Worm (Caenorhabditis elegans): ENCODE results near the gene C55A6.12.

The C55A6.12 gene

ce11 chrV:11521448-11521847 is 18.5 kb upstream of the C55A6.12 start, which contains the start of gene pafo-1 (continued):
- TF ChIP-seq ztf-3 (GFP tag; optimal IDR thresholded peaks at IDR 0.05) (no peak), die-1 (tag; optimal IDR thresholded peaks at IDR 0.05) (no peak), ceh-79 (tag; optimal IDR thresholded peaks at IDR 0.05) (no peak), repo-1 (tag; optimal IDR thresholded peaks at IDR 0.05) (peak; percentile 85), F55B11.4 (tag; optimal IDR thresholded peaks at IDR 0.05; ENCODE audit: borderline replicate concordance, insufficient read depth) (no peak), ceh-100 (GFP tag; IDR thresholded peaks at IDR 0.05) (peak; percentile 84), madf-8 (GFP tag; conservative IDR thresholded peaks at IDR 0.05) (peak; percentile 61), dpl-1 (GFP tag; optimal IDR thresholded peaks at IDR 0.05) (peak; percentile 95), ztf-22 (GFP tag; optimal IDR thresholded peaks at IDR 0.05) (no peak), nhr-27 (tag; optimal IDR thresholded peaks at IDR 0.05) (no peak), xnd-1 (tag; optimal IDR thresholded peaks at IDR 0.05) (peak; percentile 65), hsf-1 (GFP tag; IDR thresholded peaks at IDR 0.05) (no peak), efl-1 (GFP tag; optimal IDR thresholded peaks at IDR 0.05) (peak; percentile 90), mes-4 (tag; optimal IDR thresholded peaks at IDR 0.05) (no peak), attf-6 (GFP tag; IDR thresholded peaks at IDR 0.05) (peak; percentile 54; the same call in 1 of the 2 replicates), nhr-179 (tag; optimal IDR thresholded peaks at IDR 0.05) (no peak), rec-8 (tag; optimal IDR thresholded peaks at IDR 0.05) (no peak), F52B5.7 (tag; optimal IDR thresholded peaks at IDR 0.05) (no peak), F49E8.2 (tag; optimal IDR thresholded peaks at IDR 0.05; ENCODE audit: insufficient read depth) (no peak), Y53G8AR.9 (GFP tag; conservative IDR thresholded peaks at IDR 0.05) (peak; percentile 91), B0035.1 (tag; optimal IDR thresholded peaks at IDR 0.05) (peak; percentile 35), nfya-1 (tag; optimal IDR thresholded peaks at IDR 0.05; ENCODE audit: borderline replicate concordance, insufficient read depth) (no peak), snpc-1.3 (tag; optimal IDR thresholded peaks at IDR 0.05; ENCODE audit: insufficient read depth) (peak; percentile 40), ztf-6 (GFP tag; IDR thresholded peaks at IDR 0.05) (no peak), madf-10 (tag; optimal IDR thresholded peaks at IDR 0.05) (no peak), F57A8.1 (GFP tag; optimal IDR thresholded peaks at IDR 0.05) (no peak), tbx-9 (tag; optimal IDR thresholded peaks at IDR 0.05; ENCODE audit: borderline replicate concordance) (no peak), D2030.7 (GFP tag; IDR thresholded peaks at IDR 0.05) (peak; percentile 85), bed-2 (GFP tag; IDR thresholded peaks at IDR 0.05) (no peak), sptf-2 (GFP tag; optimal IDR thresholded peaks at IDR 0.05) (no peak), F22D6.2 (tag; optimal IDR thresholded peaks at IDR 0.05) (peak; percentile 45), gei-17 (GFP tag; optimal IDR thresholded peaks at IDR 0.05) (no peak), mcd-1 (GFP tag; IDR thresholded peaks at IDR 0.05) (peak; percentile 91), athp-1 (tag; optimal IDR thresholded peaks at IDR 0.05) (peak; percentile 21), rpc-1 (optimal IDR thresholded peaks at IDR 0.05) (no peak), rpc-1 (tag; optimal IDR thresholded peaks at IDR 0.05) (no peak), F33H1.4 (GFP tag; IDR thresholded peaks at IDR 0.05) (peak; percentile 74), mel-28 (tag; optimal IDR thresholded peaks at IDR 0.05; ENCODE audit: borderline replicate concordance) (no peak), nfya-2 (GFP tag; IDR thresholded peaks at IDR 0.05) (no peak), lag-1 (GFP tag; IDR thresholded peaks at IDR 0.05) (no peak), sdz-38 (tag; optimal IDR thresholded peaks at IDR 0.05) (no peak), sea-2 (GFP tag; IDR thresholded peaks at IDR 0.05) (no peak), nhr-120 (GFP tag; IDR thresholded peaks at IDR 0.05) (no peak), lsl-1 (GFP tag; optimal IDR thresholded peaks at IDR 0.05) (peak; percentile 72), hlh-12 (tag; optimal IDR thresholded peaks at IDR 0.05) (no peak), zfh-2 (GFP tag; conservative IDR thresholded peaks at IDR 0.05) (no peak), F39B2.1 (GFP tag; IDR thresholded peaks at IDR 0.05) (no peak), aptf-3 (GFP tag; IDR thresholded peaks at IDR 0.05) (no peak), ama-1 (optimal IDR thresholded peaks at IDR 0.05) (no peak), ama-1 (GFP tag; optimal IDR thresholded peaks at IDR 0.05) (no peak)

Measured in whole organism, young adult.